Worm (Caenorhabditis elegans) whole organism, L2 larva: ENCODE data around the gene C47E8.3.
A peak's percentile ranks its signal among the peaks of the same experiment; 100 is the strongest.

ENCODE experiments used
- F13H6.1 ChIP-seq: sonication (generic microtip); optimal IDR thresholded peaks from 2 replicates; lab custom pipeline; 2016; ENCODE audit warnings: missing genetic modification characterization, missing compliant biosample characterization
- R02D3.7 ChIP-seq: fragments of 150-350 bp; optimal IDR thresholded peaks from 2 replicates; lab custom pipeline; 2014; ENCODE audit warnings: missing biosample characterization, missing genetic modification characterization
- Y55F3AM.14 ChIP-seq: fragments of 200-800 bp; sonication (Bioruptor generic); optimal IDR thresholded peaks from 2 replicates; lab custom pipeline; 2018; ENCODE audit warnings: mild to moderate bottlenecking, missing genetic modification characterization, missing compliant biosample characterization
- ZK546.5 ChIP-seq: sonication (generic microtip); optimal IDR thresholded peaks from 2 replicates; lab custom pipeline; 2017; ENCODE audit warnings: missing biosample characterization, missing genetic modification characterization
- alr-1 ChIP-seq: fragments of 150-350 bp; optimal IDR thresholded peaks from 2 replicates; lab custom pipeline; 2014; ENCODE audit warnings: missing biosample characterization, missing genetic modification characterization
- aly-2 ChIP-seq: fragments of 150-350 bp; optimal IDR thresholded peaks from 2 replicates; lab custom pipeline; 2014; ENCODE audit warnings: missing biosample characterization, missing genetic modification characterization
- blmp-1 ChIP-seq: sonication (generic microtip); optimal IDR thresholded peaks from 2 replicates; lab custom pipeline; 2017; ENCODE audit warnings: missing genetic modification characterization, mild to moderate bottlenecking, missing compliant biosample characterization, antibody characterized with exemption, moderate library complexity; ENCODE audit not compliant: insufficient read depth
- ceh-16 ChIP-seq: fragments of 150-350 bp; optimal IDR thresholded peaks from 2 replicates; lab custom pipeline; 2014; ENCODE audit warnings: missing biosample characterization, missing genetic modification characterization
- crh-2 ChIP-seq: sonication (generic microtip); optimal IDR thresholded peaks from 2 replicates; lab custom pipeline; 2017; ENCODE audit warnings: missing biosample characterization, missing genetic modification characterization
- dmd-4 ChIP-seq: sonication (generic microtip); optimal IDR thresholded peaks from 2 replicates; lab custom pipeline; 2017; ENCODE audit warnings: missing biosample characterization, missing genetic modification characterization
- egl-27 ChIP-seq: sonication (generic microtip); optimal IDR thresholded peaks from 3 replicates; lab custom pipeline; 2017; ENCODE audit warnings: missing biosample characterization, missing genetic modification reagents, missing genetic modification characterization
- elt-1 ChIP-seq: fragments of 150-350 bp; optimal IDR thresholded peaks from 2 replicates; lab custom pipeline; 2014; ENCODE audit warnings: missing biosample characterization, missing genetic modification characterization
- elt-3 ChIP-seq: sonication (generic microtip); optimal IDR thresholded peaks from 2 replicates; lab custom pipeline; 2017; ENCODE audit warnings: missing biosample characterization, missing genetic modification characterization
- fos-1 ChIP-seq: fragments of 150-350 bp; optimal IDR thresholded peaks from 2 replicates; lab custom pipeline; 2014; ENCODE audit warnings: missing biosample characterization, missing genetic modification characterization
- gmeb-1 ChIP-seq: fragments of 150-350 bp; optimal IDR thresholded peaks from 2 replicates; lab custom pipeline; 2014; ENCODE audit warnings: missing biosample characterization, missing genetic modification characterization
- lin-11 ChIP-seq: fragments of 150-350 bp; sonication (generic microtip); optimal IDR thresholded peaks from 2 replicates; lab custom pipeline; 2014; ENCODE audit warnings: missing biosample characterization, missing genetic modification characterization, inconsistent platforms, mixed read lengths
- lin-13 ChIP-seq: fragments of 150-350 bp; optimal IDR thresholded peaks from 2 replicates; lab custom pipeline; 2014; ENCODE audit warnings: missing biosample characterization, missing genetic modification reagents, missing genetic modification characterization
- lsy-2 ChIP-seq, 2 experiments: fragments of 150-350 bp in 1 of 2; sonication (generic microtip) in 1 of 2; optimal IDR thresholded peaks; 2 replicates each; lab custom pipeline; 2014 to 2017; ENCODE audit warnings: missing biosample characterization in 2 of 2, missing genetic modification characterization in 2 of 2
- mab-5 ChIP-seq: fragments of 150-350 bp; optimal IDR thresholded peaks from 2 replicates; lab custom pipeline; 2014; ENCODE audit warnings: missing biosample characterization, missing genetic modification characterization
- mbf-1 ChIP-seq: sonication (generic microtip); optimal IDR thresholded peaks from 2 replicates; lab custom pipeline; 2017; ENCODE audit warnings: missing biosample characterization, missing genetic modification characterization
- mdl-1 ChIP-seq, 2 experiments: fragments of 150-350 bp in 1 of 2; sonication (generic microtip) in 1 of 2; optimal IDR thresholded peaks; 2 replicates each; lab custom pipeline; 2017; ENCODE audit warnings: missing biosample characterization in 2 of 2, missing genetic modification characterization in 2 of 2
- nhr-10 ChIP-seq: sonication (generic microtip); optimal IDR thresholded peaks from 2 replicates; lab custom pipeline; 2017; ENCODE audit warnings: missing biosample characterization, missing genetic modification characterization
- nhr-12 ChIP-seq: fragments of 150-350 bp; optimal IDR thresholded peaks from 2 replicates; lab custom pipeline; 2014; ENCODE audit warnings: missing biosample characterization, missing genetic modification characterization
- nhr-129 ChIP-seq: fragments of 150-350 bp; optimal IDR thresholded peaks from 2 replicates; lab custom pipeline; 2014; ENCODE audit warnings: missing biosample characterization, missing genetic modification characterization
- nhr-237 ChIP-seq: fragments of 150-350 bp; optimal IDR thresholded peaks from 2 replicates; lab custom pipeline; 2014; ENCODE audit warnings: missing biosample characterization, missing genetic modification characterization
- nhr-25 ChIP-seq: fragments of 150-350 bp; sonication (generic microtip); optimal IDR thresholded peaks from 3 replicates; lab custom pipeline; 2014; ENCODE audit warnings: missing biosample characterization, missing genetic modification characterization
- nhr-6 ChIP-seq: fragments of 150-350 bp; optimal IDR thresholded peaks from 2 replicates; lab custom pipeline; 2014; ENCODE audit warnings: missing biosample characterization, missing genetic modification characterization
- nhr-77 ChIP-seq: fragments of 150-350 bp; optimal IDR thresholded peaks from 2 replicates; lab custom pipeline; 2014; ENCODE audit warnings: missing biosample characterization, missing genetic modification characterization
- peb-1 ChIP-seq: fragments of 150-350 bp; optimal IDR thresholded peaks from 2 replicates; lab custom pipeline; 2014; ENCODE audit warnings: missing biosample characterization, missing genetic modification characterization
- sem-4 ChIP-seq: fragments of 150-350 bp; optimal IDR thresholded peaks from 2 replicates; lab custom pipeline; 2014; ENCODE audit warnings: missing biosample characterization, missing genetic modification reagents, missing genetic modification characterization
- skn-1 ChIP-seq: sonication (generic microtip); optimal IDR thresholded peaks from 2 replicates; lab custom pipeline; 2017; ENCODE audit warnings: missing biosample characterization, missing genetic modification characterization
- sma-9 ChIP-seq, 2 experiments: fragments of 150-350 bp in 1 of 2; sonication (generic microtip) in 1 of 2; optimal IDR thresholded peaks; 2 replicates each; lab custom pipeline; 2014 to 2016; ENCODE audit warnings: missing genetic modification characterization in 2 of 2, mild to moderate bottlenecking in 1 of 2, missing biosample characterization in 1 of 2, missing compliant biosample characterization in 1 of 2, missing genetic modification reagents in 1 of 2, moderate library complexity in 1 of 2
- snpc-4 ChIP-seq: fragments of 150-350 bp; optimal IDR thresholded peaks from 2 replicates; lab custom pipeline; 2014; ENCODE audit warnings: missing biosample characterization, missing genetic modification characterization
- unc-39 ChIP-seq: fragments of 150-350 bp; optimal IDR thresholded peaks from 2 replicates; lab custom pipeline; 2014; ENCODE audit warnings: missing biosample characterization, missing genetic modification characterization
- unc-55 ChIP-seq: fragments of 150-350 bp; sonication (generic microtip); optimal IDR thresholded peaks from 3 replicates; lab custom pipeline; 2014; ENCODE audit warnings: missing biosample characterization, missing genetic modification reagents, missing genetic modification characterization
- unc-62 ChIP-seq: fragments of 150-350 bp; optimal IDR thresholded peaks from 2 replicates; lab custom pipeline; 2014; ENCODE audit warnings: missing biosample characterization, missing genetic modification reagents, missing genetic modification characterization
- zag-1 ChIP-seq: fragments of 150-350 bp; optimal IDR thresholded peaks from 2 replicates; lab custom pipeline; 2014; ENCODE audit warnings: missing biosample characterization, missing genetic modification characterization
- ztf-1 ChIP-seq: fragments of 200-800 bp; sonication (Bioruptor generic); conservative IDR thresholded peaks from 2 replicates; pipeline ENCODE4 v1.3.6; 2022; ENCODE audit warnings: missing genetic modification characterization, missing compliant biosample characterization
- ztf-11 ChIP-seq: sonication (generic microtip); optimal IDR thresholded peaks from 2 replicates; lab custom pipeline; 2017; ENCODE audit warnings: missing biosample characterization, missing genetic modification characterization
- ztf-4 ChIP-seq: fragments of 150-350 bp; optimal IDR thresholded peaks from 2 replicates; lab custom pipeline; 2014; ENCODE audit warnings: missing biosample characterization, missing genetic modification characterization

The C47E8.3 gene

ce11 chrV:14640769-14641168 is 39.3 kb upstream of the C47E8.3 start, which contains the start of gene C54G10.1:
C54G10.1 (plus strand) TSS chrV:14641101.
- TF ChIP-seq lin-11 (tag; lab: Kevin White, UChicago) (no peak), ceh-16 (tag; lab: Kevin White, UChicago) (no peak), nhr-6 (tag; lab: Kevin White, UChicago) (no peak), nhr-237 (no peak), egl-27 (tag; lab: Kevin White, UChicago) (no peak), nhr-25 (tag; lab: Kevin White, UChicago) (no peak), elt-3 (tag; lab: Kevin White, UChicago) (no peak), alr-1 (tag; lab: Kevin White, UChicago) (no peak), sma-9 (GFP tag; optimal IDR thresholded peaks at IDR 0.05; lab: Kevin White, UChicago) (peak; percentile 47), sma-9 (tag; optimal IDR thresholded peaks at IDR 0.05; lab: Kevin White, UChicago) (no peak), fos-1 (tag; lab: Kevin White, UChicago) (peak; percentile 97), F13H6.1 (tag; lab: Kevin White, UChicago) (no peak), aly-2 (tag; lab: Kevin White, UChicago) (no peak), peb-1 (tag; lab: Kevin White, UChicago) (no peak), nhr-10 (tag; lab: Kevin White, UChicago) (no peak), skn-1 (peak; percentile 22), crh-2 (tag; lab: Kevin White, UChicago) (peak; percentile 62), zag-1 (no peak), blmp-1 (tag; lab: Kevin White, UChicago) (no peak), unc-39 (no peak), gmeb-1 (tag; lab: Kevin White, UChicago) (peak; percentile 33), lsy-2 (tag; optimal IDR thresholded peaks at IDR 0.05; lab: Kevin White, UChicago) (no peak), ZK546.5 (tag; lab: Kevin White, UChicago) (no peak), elt-1 (no peak)

- TF ChIP-seq F13H6.1 (tag; lab: Kevin White, UChicago) (no peak), nhr-25 (tag; lab: Kevin White, UChicago) (no peak), unc-55 (GFP tag; lab: Kevin White, UChicago) (no peak), skn-1 (no peak), aly-2 (tag; lab: Kevin White, UChicago) (no peak), ztf-11 (tag; lab: Kevin White, UChicago) (no peak), ztf-1 (no peak), Y55F3AM.14 (no peak), ZK546.5 (tag; lab: Kevin White, UChicago) (no peak), ceh-16 (tag; lab: Kevin White, UChicago) (no peak), lsy-2 (tag; optimal IDR thresholded peaks at IDR 0.05; lab: Kevin White, UChicago) (no peak), ztf-4 (tag; lab: Kevin White, UChicago) (no peak), R02D3.7 (tag; lab: Kevin White, UChicago) (no peak), lin-13 (GFP tag; lab: Kevin White, UChicago) (no peak), nhr-12 (tag; lab: Kevin White, UChicago) (no peak), mab-5 (no peak), fos-1 (tag; lab: Kevin White, UChicago) (no peak), nhr-129 (tag; lab: Kevin White, UChicago) (no peak), nhr-237 (no peak)
These were observed 38.1 kb upstream of the C47E8.3 start for ce11 chrV:14642016-14642415.

ce11 chrV:14645817-14646789 is 34.0 kb upstream of the C47E8.3 start, which contains the start of the genes rfc-1 and pmp-3:
rfc-1 (minus strand) TSS chrV:14645979.
pmp-3 (plus strand) TSS chrV:14646739.
- TF ChIP-seq gmeb-1 (tag; lab: Kevin White, UChicago) (peak; percentile 84), dmd-4 (tag; lab: Kevin White, UChicago) (no peak), skn-1 (peak; percentile 2), nhr-12 (tag; lab: Kevin White, UChicago) (no peak), ztf-4 (tag; lab: Kevin White, UChicago) (no peak), aly-2 (tag; lab: Kevin White, UChicago) (no peak), F13H6.1 (tag; lab: Kevin White, UChicago) (peak; percentile 10), ceh-16 (tag; lab: Kevin White, UChicago) (no peak), unc-55 (GFP tag; lab: Kevin White, UChicago) (peak; percentile 51), R02D3.7 (tag; lab: Kevin White, UChicago) (no peak), nhr-25 (tag; lab: Kevin White, UChicago) (peak; percentile 13), nhr-129 (tag; lab: Kevin White, UChicago) (peak; percentile 16), lsy-2 (tag; optimal IDR thresholded peaks at IDR 0.05; lab: Kevin White, UChicago) (no peak), elt-3 (tag; lab: Kevin White, UChicago) (no peak), snpc-4 (tag; lab: Kevin White, UChicago) (no peak), nhr-10 (tag; lab: Kevin White, UChicago) (no peak), mab-5 (no peak), sem-4 (tag; lab: Kevin White, UChicago) (no peak), egl-27 (tag; lab: Kevin White, UChicago) (no peak), unc-62 (GFP tag; lab: Kevin White, UChicago) (no peak), nhr-237 (no peak), unc-39 (no peak), ZK546.5 (tag; lab: Kevin White, UChicago) (no peak), blmp-1 (tag; lab: Kevin White, UChicago) (peak; percentile 52), mdl-1 (tag; optimal IDR thresholded peaks at IDR 0.05; lab: Kevin White, UChicago) (no peak), mbf-1 (no peak), zag-1 (no peak), nhr-6 (tag; lab: Kevin White, UChicago) (no peak), lin-13 (GFP tag; lab: Kevin White, UChicago) (no peak), crh-2 (tag; lab: Kevin White, UChicago) (no peak), fos-1 (tag; lab: Kevin White, UChicago) (peak; percentile 21), sma-9 (GFP tag; optimal IDR thresholded peaks at IDR 0.05; lab: Kevin White, UChicago) (no peak), sma-9 (tag; optimal IDR thresholded peaks at IDR 0.05; lab: Kevin White, UChicago) (no peak), Y55F3AM.14 (no peak), ztf-1 (no peak), nhr-77 (tag; lab: Kevin White, UChicago) (no peak), lin-11 (tag; lab: Kevin White, UChicago) (no peak)
